Worm (Caenorhabditis elegans) whole organism, midembryonic: ENCODE data around the gene F32D8.12.

Experiments used
- T22C8.4 ChIP-seq: fragments of 200-800 bp; sonication (Bioruptor generic); IDR thresholded peaks from 2 replicates; pipeline ENCODE4 v1.3.6; 2022; ENCODE audit warnings: missing genetic modification characterization, missing compliant biosample characterization
- cog-1 ChIP-seq: sonication (generic microtip); optimal IDR thresholded peaks from 2 replicates; lab custom pipeline; 2016; ENCODE audit warnings: missing genetic modification characterization, missing compliant biosample characterization
- flt-1 ChIP-seq: fragments of 200-800 bp; sonication (Bioruptor generic); IDR thresholded peaks from 2 replicates; pipeline ENCODE4 v1.3.6; 2022; ENCODE audit warnings: missing genetic modification characterization, missing compliant biosample characterization
- med-1 ChIP-seq: sonication (generic microtip); optimal IDR thresholded peaks from 2 replicates; lab custom pipeline; 2017; ENCODE audit warnings: missing genetic modification characterization, mild to moderate bottlenecking, missing compliant biosample characterization, antibody characterized with exemption, missing genetic modification reagents; ENCODE audit not compliant: insufficient read depth
- ref-1 ChIP-seq: fragments of 200-800 bp; sonication (Bioruptor generic); conservative IDR thresholded peaks from 2 replicates; pipeline ENCODE4 v1.3.6; 2022; ENCODE audit warnings: missing genetic modification reagents, missing genetic modification characterization, missing compliant biosample characterization
- tab-1 ChIP-seq: fragments of 200-800 bp; sonication (Bioruptor generic); IDR thresholded peaks from 2 replicates; pipeline ENCODE4 v1.3.6; 2022; ENCODE audit warnings: missing genetic modification characterization, missing compliant biosample characterization
- ztf-23 ChIP-seq: fragments of 200-800 bp; sonication (Bioruptor generic); IDR thresholded peaks from 2 replicates; pipeline ENCODE4 v1.3.6; 2022; ENCODE audit warnings: missing genetic modification reagents, missing genetic modification characterization, missing compliant biosample characterization
- ztf-29 ChIP-seq: fragments of 200-800 bp; sonication (Bioruptor generic); IDR thresholded peaks from 2 replicates; pipeline ENCODE4 v1.3.6; 2022; ENCODE audit warnings: missing genetic modification reagents, missing genetic modification characterization, missing compliant biosample characterization

- no peak for TF ChIP-seq T22C8.4 (GFP tag; lab: Robert Waterston, UW)
- TF ChIP-seq flt-1: no peak
- TF ChIP-seq tab-1 (GFP tag; lab: Robert Waterston, UW): no peak
- no peak for TF ChIP-seq cog-1 (tag; lab: Kevin White, UChicago)
- TF ChIP-seq ztf-23 (GFP tag; lab: Robert Waterston, UW): no peak
- no peak for TF ChIP-seq ref-1 (GFP tag; lab: Robert Waterston, UW)
- TF ChIP-seq med-1 (GFP tag; lab: Kevin White, UChicago): no peak
- TF ChIP-seq ztf-29 (GFP tag; lab: Robert Waterston, UW): no peak
Measured at ce11 chrV:10901125-10901524, 10.3 kb upstream of the F32D8.12 start, which contains the start of gene spp-16.
